Worm (Caenorhabditis elegans) whole organism, mixed stage, embryonic: ENCODE results near the gene srh-105.

Experiments used
- lsy-2 ChIP-seq: fragments of 150-350 bp; optimal IDR thresholded peaks from 2 replicates; lab custom pipeline; 2014; ENCODE audit warnings: missing biosample characterization, missing genetic modification characterization
- nhr-237 ChIP-seq: fragments of 150-350 bp; optimal IDR thresholded peaks from 2 replicates; lab custom pipeline; 2014; ENCODE audit warnings: missing biosample characterization, missing genetic modification characterization
- ztf-11 ChIP-seq: fragments of 150-350 bp; optimal IDR thresholded peaks from 2 replicates; lab custom pipeline; 2014; ENCODE audit warnings: missing biosample characterization, missing genetic modification characterization

DNA sequence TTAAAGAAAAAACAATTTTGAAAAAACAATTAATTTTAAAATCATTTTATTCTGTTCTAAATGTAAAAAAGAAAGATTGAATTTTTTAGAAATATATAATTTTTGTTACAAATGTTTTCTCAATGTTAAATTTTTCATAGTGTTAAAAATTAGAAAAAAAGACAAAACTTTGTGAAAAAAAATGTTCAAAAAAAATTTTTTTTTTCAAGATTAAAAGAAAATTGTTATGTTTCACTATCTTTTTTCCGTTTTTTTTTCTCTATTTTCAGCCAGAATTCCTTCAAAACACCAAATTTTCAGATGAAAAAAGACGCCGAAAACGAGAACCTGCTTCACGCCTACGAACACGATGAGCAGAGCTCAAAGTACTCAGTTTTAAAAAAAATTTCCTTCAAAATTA is 14.0 kb downstream of the srh-105 start, which contains the start of gene sms-5:
- TF ChIP-seq ztf-11 (tag; lab: Kevin White, UChicago), result no peak
- TF ChIP-seq nhr-237 (tag; lab: Kevin White, UChicago), result no peak
- TF ChIP-seq lsy-2 (tag; lab: Kevin White, UChicago), result no peak
